Worm (Caenorhabditis elegans) whole organism, L2 larva: Measurements from ENCODE around the gene Y22D7AR.2.

Experiments
- C34F6.9 ChIP-seq: fragments of 150-350 bp; optimal IDR thresholded peaks from 2 replicates; lab custom pipeline; 2014; ENCODE audit warnings: missing biosample characterization, missing genetic modification characterization
- F13H6.1 ChIP-seq: sonication (generic microtip); optimal IDR thresholded peaks from 2 replicates; lab custom pipeline; 2016; ENCODE audit warnings: missing genetic modification characterization, missing compliant biosample characterization
- R02D3.7 ChIP-seq: fragments of 150-350 bp; optimal IDR thresholded peaks from 2 replicates; lab custom pipeline; 2014; ENCODE audit warnings: missing biosample characterization, missing genetic modification characterization
- Y55F3AM.14 ChIP-seq: fragments of 200-800 bp; sonication (Bioruptor generic); optimal IDR thresholded peaks from 2 replicates; lab custom pipeline; 2018; ENCODE audit warnings: mild to moderate bottlenecking, missing genetic modification characterization, missing compliant biosample characterization
- aly-2 ChIP-seq: fragments of 150-350 bp; optimal IDR thresholded peaks from 2 replicates; lab custom pipeline; 2014; ENCODE audit warnings: missing biosample characterization, missing genetic modification characterization
- ama-1 ChIP-seq: fragments of 150-350 bp; optimal IDR thresholded peaks from 2 replicates; lab custom pipeline; 2018; ENCODE audit warnings: inconsistent platforms
- blmp-1 ChIP-seq: sonication (generic microtip); optimal IDR thresholded peaks from 2 replicates; lab custom pipeline; 2017; ENCODE audit warnings: missing genetic modification characterization, mild to moderate bottlenecking, missing compliant biosample characterization, antibody characterized with exemption, moderate library complexity; ENCODE audit not compliant: insufficient read depth
- ceh-82 ChIP-seq: fragments of 150-350 bp; optimal IDR thresholded peaks from 2 replicates; lab custom pipeline; 2014; ENCODE audit warnings: missing biosample characterization, missing genetic modification characterization
- crh-2 ChIP-seq: sonication (generic microtip); optimal IDR thresholded peaks from 2 replicates; lab custom pipeline; 2017; ENCODE audit warnings: missing biosample characterization, missing genetic modification characterization
- egl-27 ChIP-seq: sonication (generic microtip); optimal IDR thresholded peaks from 3 replicates; lab custom pipeline; 2017; ENCODE audit warnings: missing biosample characterization, missing genetic modification reagents, missing genetic modification characterization
- elt-1 ChIP-seq: fragments of 150-350 bp; optimal IDR thresholded peaks from 2 replicates; lab custom pipeline; 2014; ENCODE audit warnings: missing biosample characterization, missing genetic modification characterization
- elt-3 ChIP-seq: sonication (generic microtip); optimal IDR thresholded peaks from 2 replicates; lab custom pipeline; 2017; ENCODE audit warnings: missing biosample characterization, missing genetic modification characterization
- fos-1 ChIP-seq: fragments of 150-350 bp; optimal IDR thresholded peaks from 2 replicates; lab custom pipeline; 2014; ENCODE audit warnings: missing biosample characterization, missing genetic modification characterization
- lin-11 ChIP-seq: fragments of 150-350 bp; sonication (generic microtip); optimal IDR thresholded peaks from 2 replicates; lab custom pipeline; 2014; ENCODE audit warnings: missing biosample characterization, missing genetic modification characterization, inconsistent platforms, mixed read lengths
- lin-13 ChIP-seq: fragments of 150-350 bp; optimal IDR thresholded peaks from 2 replicates; lab custom pipeline; 2014; ENCODE audit warnings: missing biosample characterization, missing genetic modification reagents, missing genetic modification characterization
- lin-39 ChIP-seq: fragments of 150-350 bp; optimal IDR thresholded peaks from 2 replicates; lab custom pipeline; 2014; ENCODE audit warnings: missing biosample characterization, missing genetic modification reagents, missing genetic modification characterization
- lsy-2 ChIP-seq, 2 experiments: fragments of 150-350 bp in 1 of 2; sonication (generic microtip) in 1 of 2; optimal IDR thresholded peaks; 2 replicates each; lab custom pipeline; 2014 to 2017; ENCODE audit warnings: missing biosample characterization in 2 of 2, missing genetic modification characterization in 2 of 2
- mab-5 ChIP-seq: fragments of 150-350 bp; optimal IDR thresholded peaks from 2 replicates; lab custom pipeline; 2014; ENCODE audit warnings: missing biosample characterization, missing genetic modification characterization
- mbf-1 ChIP-seq: sonication (generic microtip); optimal IDR thresholded peaks from 2 replicates; lab custom pipeline; 2017; ENCODE audit warnings: missing biosample characterization, missing genetic modification characterization
- mdl-1 ChIP-seq, 2 experiments: fragments of 150-350 bp in 1 of 2; sonication (generic microtip) in 1 of 2; optimal IDR thresholded peaks; 2 replicates each; lab custom pipeline; 2017; ENCODE audit warnings: missing biosample characterization in 2 of 2, missing genetic modification characterization in 2 of 2
- nhr-10 ChIP-seq: sonication (generic microtip); optimal IDR thresholded peaks from 2 replicates; lab custom pipeline; 2017; ENCODE audit warnings: missing biosample characterization, missing genetic modification characterization
- nhr-11 ChIP-seq: fragments of 150-350 bp; optimal IDR thresholded peaks from 2 replicates; lab custom pipeline; 2014; ENCODE audit warnings: missing biosample characterization, missing genetic modification characterization
- nhr-12 ChIP-seq: fragments of 150-350 bp; optimal IDR thresholded peaks from 2 replicates; lab custom pipeline; 2014; ENCODE audit warnings: missing biosample characterization, missing genetic modification characterization
- nhr-129 ChIP-seq: fragments of 150-350 bp; optimal IDR thresholded peaks from 2 replicates; lab custom pipeline; 2014; ENCODE audit warnings: missing biosample characterization, missing genetic modification characterization
- nhr-21 ChIP-seq: fragments of 150-350 bp; optimal IDR thresholded peaks from 2 replicates; lab custom pipeline; 2014; ENCODE audit warnings: missing biosample characterization, missing genetic modification characterization
- nhr-23 ChIP-seq: fragments of 150-350 bp; optimal IDR thresholded peaks from 2 replicates; lab custom pipeline; 2014; ENCODE audit warnings: missing biosample characterization, missing genetic modification reagents, missing genetic modification characterization
- nhr-237 ChIP-seq: fragments of 150-350 bp; optimal IDR thresholded peaks from 2 replicates; lab custom pipeline; 2014; ENCODE audit warnings: missing biosample characterization, missing genetic modification characterization
- nhr-6 ChIP-seq: fragments of 150-350 bp; optimal IDR thresholded peaks from 2 replicates; lab custom pipeline; 2014; ENCODE audit warnings: missing biosample characterization, missing genetic modification characterization
- peb-1 ChIP-seq: fragments of 150-350 bp; optimal IDR thresholded peaks from 2 replicates; lab custom pipeline; 2014; ENCODE audit warnings: missing biosample characterization, missing genetic modification characterization
- sem-4 ChIP-seq: fragments of 150-350 bp; optimal IDR thresholded peaks from 2 replicates; lab custom pipeline; 2014; ENCODE audit warnings: missing biosample characterization, missing genetic modification reagents, missing genetic modification characterization
- skn-1 ChIP-seq: sonication (generic microtip); optimal IDR thresholded peaks from 2 replicates; lab custom pipeline; 2017; ENCODE audit warnings: missing biosample characterization, missing genetic modification characterization
- sma-3 ChIP-seq: sonication (generic microtip); optimal IDR thresholded peaks from 2 replicates; lab custom pipeline; 2016; ENCODE audit warnings: missing genetic modification reagents, missing genetic modification characterization, missing compliant biosample characterization
- sma-9 ChIP-seq, 2 experiments: fragments of 150-350 bp in 1 of 2; sonication (generic microtip) in 1 of 2; optimal IDR thresholded peaks; 2 replicates each; lab custom pipeline; 2014 to 2016; ENCODE audit warnings: missing genetic modification characterization in 2 of 2, mild to moderate bottlenecking in 1 of 2, missing biosample characterization in 1 of 2, missing compliant biosample characterization in 1 of 2, missing genetic modification reagents in 1 of 2, moderate library complexity in 1 of 2
- snpc-4 ChIP-seq: fragments of 150-350 bp; optimal IDR thresholded peaks from 2 replicates; lab custom pipeline; 2014; ENCODE audit warnings: missing biosample characterization, missing genetic modification characterization
- unc-62 ChIP-seq: fragments of 150-350 bp; optimal IDR thresholded peaks from 2 replicates; lab custom pipeline; 2014; ENCODE audit warnings: missing biosample characterization, missing genetic modification reagents, missing genetic modification characterization
- zag-1 ChIP-seq: fragments of 150-350 bp; optimal IDR thresholded peaks from 2 replicates; lab custom pipeline; 2014; ENCODE audit warnings: missing biosample characterization, missing genetic modification characterization
- ztf-1 ChIP-seq: fragments of 200-800 bp; sonication (Bioruptor generic); conservative IDR thresholded peaks from 2 replicates; pipeline ENCODE4 v1.3.6; 2022; ENCODE audit warnings: missing genetic modification characterization, missing compliant biosample characterization
- ztf-4 ChIP-seq: fragments of 150-350 bp; optimal IDR thresholded peaks from 2 replicates; lab custom pipeline; 2014; ENCODE audit warnings: missing biosample characterization, missing genetic modification characterization

Y22D7AR.2 gene

ce11 chrIII:1704020-1704419 lies 1.7 kb upstream of the Y22D7AR.2 start:
- no peak for TF ChIP-seq nhr-129 (tag; lab: Kevin White, UChicago)
- no peak for TF ChIP-seq nhr-6 (tag; lab: Kevin White, UChicago)
- TF ChIP-seq skn-1 (tag; lab: Kevin White, UChicago), result no peak
- no peak for TF ChIP-seq Y55F3AM.14
- TF ChIP-seq lin-11 (tag; lab: Kevin White, UChicago), result no peak
- TF ChIP-seq nhr-12 (tag; lab: Kevin White, UChicago), result no peak
- no peak for TF ChIP-seq elt-1
- TF ChIP-seq mab-5 (tag; lab: Kevin White, UChicago), result no peak
- no peak for TF ChIP-seq ama-1 (lab: Kevin White, UChicago)
- no peak for TF ChIP-seq peb-1 (tag; lab: Kevin White, UChicago)
- no peak for TF ChIP-seq fos-1
- TF ChIP-seq C34F6.9 (tag; lab: Kevin White, UChicago), result no peak
- TF ChIP-seq ztf-4, result no peak
- TF ChIP-seq snpc-4 (tag; lab: Kevin White, UChicago), result no peak
- no peak for TF ChIP-seq mbf-1 (tag; lab: Kevin White, UChicago)
- no peak for TF ChIP-seq elt-3 (tag; lab: Kevin White, UChicago)

ce11 chrIII:1705331-1705730 lies 415 bp upstream of the Y22D7AR.2 start:
- TF ChIP-seq lin-13 (no peak), zag-1 (tag; lab: Kevin White, UChicago) (no peak), mbf-1 (tag; lab: Kevin White, UChicago) (no peak), nhr-10 (tag; lab: Kevin White, UChicago) (no peak), nhr-11 (tag; lab: Kevin White, UChicago) (no peak), mdl-1 (tag; optimal IDR thresholded peaks at IDR 0.05; lab: Kevin White, UChicago) (no peak)

ce11 chrIII:1713991-1714611 lies 8.4 kb downstream of the Y22D7AR.2 start:
- no peak for TF ChIP-seq lin-39 (tag; lab: Kevin White, UChicago)
- no peak for TF ChIP-seq nhr-11 (tag; lab: Kevin White, UChicago)
- no peak for TF ChIP-seq C34F6.9 (tag; lab: Kevin White, UChicago)
- no peak for TF ChIP-seq nhr-6 (tag; lab: Kevin White, UChicago)
- TF ChIP-seq crh-2 (tag; lab: Kevin White, UChicago), result no peak
- TF ChIP-seq, all 48 proteins: peak for 0

- TF ChIP-seq unc-62 (GFP tag; lab: Kevin White, UChicago), result no peak
- TF ChIP-seq egl-27 (tag; lab: Kevin White, UChicago), result no peak
- TF ChIP-seq nhr-6 (tag; lab: Kevin White, UChicago), result no peak
- TF ChIP-seq ztf-1 (GFP tag; lab: Robert Waterston, UW), result no peak
- no peak for TF ChIP-seq nhr-237 (tag; lab: Kevin White, UChicago)
- no peak for TF ChIP-seq sma-3
- no peak for TF ChIP-seq snpc-4 (tag; lab: Kevin White, UChicago)
- TF ChIP-seq blmp-1, result no peak
- TF ChIP-seq sem-4 (tag; lab: Kevin White, UChicago), result no peak
- TF ChIP-seq, all 48 proteins: peak for 0
Measured at ce11 chrIII:1717772-1718171, 12.0 kb downstream of the Y22D7AR.2 start.

- TF ChIP-seq nhr-21 (no peak), ceh-82 (tag; lab: Kevin White, UChicago) (no peak), sma-9 (GFP tag; optimal IDR thresholded peaks at IDR 0.05; lab: Kevin White, UChicago) (no peak), sma-9 (tag; optimal IDR thresholded peaks at IDR 0.05; lab: Kevin White, UChicago) (no peak), nhr-12 (tag; lab: Kevin White, UChicago) (no peak), elt-1 (no peak), zag-1 (tag; lab: Kevin White, UChicago) (no peak), mab-5 (tag; lab: Kevin White, UChicago) (no peak), nhr-23 (no peak), lsy-2 (tag; optimal IDR thresholded peaks at IDR 0.05; lab: Kevin White, UChicago) (no peak), sma-3 (no peak), ztf-4 (no peak), aly-2 (tag; lab: Kevin White, UChicago) (no peak), F13H6.1 (no peak), nhr-129 (tag; lab: Kevin White, UChicago) (no peak), ama-1 (lab: Kevin White, UChicago) (no peak), nhr-10 (tag; lab: Kevin White, UChicago) (no peak), R02D3.7 (tag; lab: Kevin White, UChicago) (no peak), C34F6.9 (tag; lab: Kevin White, UChicago) (no peak)
Measured at ce11 chrIII:1718800-1719199, 13.1 kb downstream of the Y22D7AR.2 start.
